Fruit fly (Drosophila melanogaster) whole organism, embryonic: ENCODE results near the gene CG1910.

ENCODE experiments used
- Blimp-1 ChIP-seq: fragments of 200-800 bp; sonication (Bioruptor generic); optimal IDR thresholded peaks from 3 replicates; lab custom pipeline; 2018; ENCODE audit warnings: missing biosample characterization, missing genetic modification characterization, mild to moderate bottlenecking, moderate library complexity, missing genetic modification reagents
- CG10565 ChIP-seq: fragments of 200-800 bp; sonication (Bioruptor generic); optimal IDR thresholded peaks from 3 replicates; lab custom pipeline; 2016; ENCODE audit warnings: missing biosample characterization, mild to moderate bottlenecking, missing genetic modification characterization
- CG11504 ChIP-seq: fragments of 200-800 bp; sonication (Bioruptor generic); optimal IDR thresholded peaks from 3 replicates; lab custom pipeline; 2019; ENCODE audit warnings: missing biosample characterization, mild to moderate bottlenecking, missing genetic modification characterization, moderate library complexity
- CG12236 ChIP-seq: fragments of 200-800 bp; sonication (Bioruptor generic); optimal IDR thresholded peaks from 2 replicates; lab custom pipeline; 2016; ENCODE audit warnings: missing biosample characterization, missing genetic modification characterization
- CG12769 ChIP-seq: fragments of 200-800 bp; sonication (Bioruptor generic); optimal IDR thresholded peaks from 2 replicates; lab custom pipeline; 2019; ENCODE audit warnings: missing biosample characterization, mild to moderate bottlenecking, missing genetic modification characterization, moderate library complexity
- CG13424 ChIP-seq: fragments of 200-800 bp; sonication (Bioruptor generic); optimal IDR thresholded peaks from 2 replicates; lab custom pipeline; 2019; ENCODE audit warnings: missing biosample characterization, mild to moderate bottlenecking, missing genetic modification characterization, moderate library complexity
- CG14860 ChIP-seq: fragments of 200-800 bp; sonication (Bioruptor generic); IDR thresholded peaks from 3 replicates; pipeline ENCODE4 v1.3.6; 2022; ENCODE audit warnings: missing biosample characterization, missing genetic modification characterization; ENCODE audit not compliant: partially characterized antibody
- CG17385 ChIP-seq: fragments of 200-800 bp; sonication (Bioruptor generic); optimal IDR thresholded peaks from 3 replicates; lab custom pipeline; 2018; ENCODE audit warnings: missing biosample characterization, mild to moderate bottlenecking, missing genetic modification characterization
- CG17802 ChIP-seq: fragments of 200-800 bp; sonication (Bioruptor generic); optimal IDR thresholded peaks from 2 replicates; lab custom pipeline; 2018; ENCODE audit warnings: missing biosample characterization, mild to moderate bottlenecking, missing genetic modification characterization, moderate library complexity
- CG18619 ChIP-seq: fragments of 200-800 bp; sonication (Bioruptor generic); optimal IDR thresholded peaks from 3 replicates; lab custom pipeline; 2017; ENCODE audit warnings: missing biosample characterization, mild to moderate bottlenecking, missing genetic modification characterization
- CG18764 ChIP-seq: fragments of 200-800 bp; sonication (Bioruptor generic); optimal IDR thresholded peaks from 3 replicates; lab custom pipeline; 2016; ENCODE audit warnings: missing biosample characterization, missing genetic modification characterization
- CG34224 ChIP-seq: fragments of 200-800 bp; sonication (Bioruptor generic); IDR thresholded peaks from 3 replicates; pipeline ENCODE4 v1.3.6; 2022; ENCODE audit warnings: missing biosample characterization, missing genetic modification characterization; ENCODE audit not compliant: partially characterized antibody
- CG3726 ChIP-seq: fragments of 200-800 bp; sonication (Bioruptor generic); IDR thresholded peaks from 3 replicates; pipeline ENCODE4, ENCODE4 v1.3.6; 2022; ENCODE audit warnings: missing biosample characterization, missing genetic modification characterization
- CG42726 ChIP-seq: fragments of 200-800 bp; sonication (Bioruptor generic); IDR thresholded peaks from 2 replicates; pipeline ENCODE4 v1.3.6; 2022; ENCODE audit warnings: missing biosample characterization, missing genetic modification characterization; ENCODE audit not compliant: partially characterized antibody
- CG4424 ChIP-seq: fragments of 200-800 bp; sonication (Bioruptor generic); optimal IDR thresholded peaks from 3 replicates; lab custom pipeline; 2016; ENCODE audit warnings: missing biosample characterization, missing genetic modification characterization
- CG6689 ChIP-seq: fragments of 200-800 bp; sonication (Bioruptor generic); IDR thresholded peaks from 2 replicates; pipeline ENCODE4 v1.3.6; 2022; ENCODE audit warnings: missing biosample characterization, missing genetic modification characterization
- CG7556 ChIP-seq: fragments of 200-800 bp; sonication (Bioruptor generic); optimal IDR thresholded peaks from 2 replicates; lab custom pipeline; 2017; ENCODE audit warnings: missing biosample characterization, mild to moderate bottlenecking, missing genetic modification characterization
- CG8290 ChIP-seq, 3 experiments: fragments of 200-800 bp; sonication (Bioruptor generic); optimal IDR thresholded peaks; 2 replicates each; lab custom pipeline; 2016 to 2019; ENCODE audit warnings: missing biosample characterization in 3 of 3, missing genetic modification characterization in 3 of 3, mild to moderate bottlenecking in 2 of 3, moderate library complexity in 1 of 3
- D19B ChIP-seq: fragments of 200-800 bp; sonication (Bioruptor generic); optimal IDR thresholded peaks from 2 replicates; lab custom pipeline; 2017; ENCODE audit warnings: missing biosample characterization, mild to moderate bottlenecking, missing genetic modification characterization
- Drgx ChIP-seq: fragments of 200-800 bp; sonication (Bioruptor generic); IDR thresholded peaks from 2 replicates; pipeline ENCODE4 v1.3.6; 2022; ENCODE audit warnings: missing biosample characterization, missing genetic modification characterization
- H2.0 ChIP-seq: fragments of 200-800 bp; sonication (Bioruptor generic); IDR thresholded peaks from 2 replicates; pipeline ENCODE4 v1.3.6; 2022; ENCODE audit warnings: missing biosample characterization, missing genetic modification characterization
- Hand ChIP-seq: fragments of 200-800 bp; sonication (Bioruptor generic); optimal IDR thresholded peaks from 2 replicates; lab custom pipeline; 2017; ENCODE audit warnings: mild to moderate bottlenecking, missing biosample characterization, missing genetic modification reagents, missing genetic modification characterization
- Hmr ChIP-seq: fragments of 200-800 bp; sonication (Bioruptor generic); optimal IDR thresholded peaks from 3 replicates; lab custom pipeline; 2017; ENCODE audit warnings: mild to moderate bottlenecking, missing biosample characterization, missing genetic modification reagents, missing genetic modification characterization
- Hr39 ChIP-seq: fragments of >200 bp; optimal IDR thresholded peaks from 2 replicates; lab custom pipeline; 2017
- Rx ChIP-seq: fragments of 200-800 bp; sonication (Bioruptor generic); IDR thresholded peaks from 2 replicates; pipeline ENCODE4 v1.3.6; 2022; ENCODE audit warnings: missing biosample characterization, missing genetic modification characterization
- Scr ChIP-seq: fragments of 200-800 bp; sonication (Bioruptor generic); IDR thresholded peaks from 2 replicates; pipeline ENCODE4 v1.3.6; 2022; ENCODE audit warnings: missing biosample characterization, missing genetic modification characterization; ENCODE audit not compliant: partially characterized antibody
- Tbp ChIP-seq: fragments of >200 bp; optimal IDR thresholded peaks from 2 replicates; lab custom pipeline; 2018; ENCODE audit warnings: missing biosample characterization, missing genetic modification characterization
- Usf ChIP-seq: fragments of 200-800 bp; sonication (Bioruptor generic); optimal IDR thresholded peaks from 2 replicates; lab custom pipeline; 2017; ENCODE audit warnings: missing genotype, missing biosample characterization, missing genetic modification characterization
- amos ChIP-seq: fragments of 200-800 bp; sonication (Bioruptor generic); IDR thresholded peaks from 2 replicates; pipeline ENCODE4 v1.3.6; 2022; ENCODE audit warnings: missing biosample characterization, missing genetic modification characterization; ENCODE audit not compliant: partially characterized antibody
- ara ChIP-seq: fragments of 200-800 bp; sonication (Bioruptor generic); IDR thresholded peaks from 2 replicates; pipeline ENCODE4 v1.3.6; 2022; ENCODE audit warnings: missing biosample characterization, missing genetic modification characterization
- az2 ChIP-seq: fragments of 200-800 bp; sonication (Bioruptor generic); optimal IDR thresholded peaks from 3 replicates; lab custom pipeline; 2016; ENCODE audit warnings: missing biosample characterization, missing genetic modification characterization
- bbx ChIP-seq: fragments of 200-800 bp; sonication (Bioruptor generic); IDR thresholded peaks from 2 replicates; pipeline ENCODE4 v1.3.6; 2022; ENCODE audit warnings: missing biosample characterization, missing genetic modification characterization; ENCODE audit not compliant: partially characterized antibody
- btn ChIP-seq: fragments of 200-800 bp; sonication (Bioruptor generic); optimal IDR thresholded peaks from 2 replicates; lab custom pipeline; 2016; ENCODE audit warnings: missing biosample characterization, missing genetic modification characterization
- caup ChIP-seq: fragments of 200-800 bp; sonication (Bioruptor generic); optimal IDR thresholded peaks from 3 replicates; lab custom pipeline; 2017; ENCODE audit warnings: missing biosample characterization, mild to moderate bottlenecking, missing genetic modification characterization, moderate library complexity; ENCODE audit not compliant: severe bottlenecking
- crc ChIP-seq: fragments of 200-800 bp; sonication (Bioruptor generic); optimal IDR thresholded peaks from 2 replicates; lab custom pipeline; 2016; ENCODE audit warnings: missing biosample characterization, missing genetic modification characterization
- dpn ChIP-seq, 2 experiments: fragments of 200-800 bp; sonication (Bioruptor generic); optimal IDR thresholded peaks; 3 replicates each; lab custom pipeline; 2016; ENCODE audit warnings: missing biosample characterization in 2 of 2, missing genetic modification characterization in 2 of 2
- exex ChIP-seq: fragments of 200-800 bp; sonication (Bioruptor generic); optimal IDR thresholded peaks from 4 replicates; lab custom pipeline; 2018; ENCODE audit warnings: missing biosample characterization, mild to moderate bottlenecking, missing genetic modification characterization, moderate library complexity
- gcm ChIP-seq: fragments of 200-800 bp; sonication (Bioruptor generic); optimal IDR thresholded peaks from 2 replicates; lab custom pipeline; 2019; ENCODE audit warnings: missing biosample characterization, mild to moderate bottlenecking, missing genetic modification characterization, moderate library complexity
- hb ChIP-seq: fragments of 200-800 bp; sonication (Bioruptor generic); IDR thresholded peaks from 3 replicates; pipeline ENCODE4 v1.3.6; 2022; ENCODE audit warnings: missing biosample characterization, missing genetic modification characterization; ENCODE audit not compliant: partially characterized antibody
- hkb ChIP-seq, 2 experiments: fragments of 200-800 bp in 1 of 2; fragments of >200 bp in 1 of 2; sonication (Bioruptor generic) in 1 of 2; IDR thresholded peaks in 1 of 2; optimal IDR thresholded peaks in 1 of 2; 2 replicates each; pipeline versions ENCODE4 v1.3.6 to Lab custom; 2017 to 2022; ENCODE audit warnings: missing biosample characterization in 1 of 2, missing genetic modification characterization in 1 of 2
- hth ChIP-seq: fragments of >200 bp; optimal IDR thresholded peaks from 2 replicates; lab custom pipeline; 2017; ENCODE audit warnings: inconsistent platforms
- maf-S ChIP-seq: fragments of 200-800 bp; sonication (Bioruptor generic); optimal IDR thresholded peaks from 2 replicates; lab custom pipeline; 2016; ENCODE audit warnings: missing biosample characterization, missing genetic modification characterization
- mirr ChIP-seq: fragments of 200-800 bp; sonication (Bioruptor generic); optimal IDR thresholded peaks from 3 replicates; lab custom pipeline; 2018; ENCODE audit warnings: missing biosample characterization, mild to moderate bottlenecking, missing genetic modification characterization
- slbo ChIP-seq: fragments of 200-800 bp; sonication (Bioruptor generic); IDR thresholded peaks from 2 replicates; pipeline ENCODE4 v1.3.6; 2022; ENCODE audit warnings: missing biosample characterization, missing genetic modification characterization
- tna ChIP-seq: fragments of 200-800 bp; sonication (Bioruptor generic); IDR thresholded peaks from 2 replicates; pipeline ENCODE4 v1.3.6; 2022; ENCODE audit warnings: missing biosample characterization, missing genetic modification characterization; ENCODE audit not compliant: partially characterized antibody
- unpg ChIP-seq: fragments of 200-800 bp; sonication (Bioruptor generic); optimal IDR thresholded peaks from 3 replicates; lab custom pipeline; 2018; ENCODE audit warnings: missing biosample characterization, mild to moderate bottlenecking, missing genetic modification characterization, moderate library complexity
- z ChIP-seq: fragments of 200-800 bp; sonication (Bioruptor generic); IDR thresholded peaks from 3 replicates; pipeline ENCODE4 v1.3.6; 2022; ENCODE audit warnings: missing biosample characterization, missing genetic modification characterization

Gene CG1910

DNA sequence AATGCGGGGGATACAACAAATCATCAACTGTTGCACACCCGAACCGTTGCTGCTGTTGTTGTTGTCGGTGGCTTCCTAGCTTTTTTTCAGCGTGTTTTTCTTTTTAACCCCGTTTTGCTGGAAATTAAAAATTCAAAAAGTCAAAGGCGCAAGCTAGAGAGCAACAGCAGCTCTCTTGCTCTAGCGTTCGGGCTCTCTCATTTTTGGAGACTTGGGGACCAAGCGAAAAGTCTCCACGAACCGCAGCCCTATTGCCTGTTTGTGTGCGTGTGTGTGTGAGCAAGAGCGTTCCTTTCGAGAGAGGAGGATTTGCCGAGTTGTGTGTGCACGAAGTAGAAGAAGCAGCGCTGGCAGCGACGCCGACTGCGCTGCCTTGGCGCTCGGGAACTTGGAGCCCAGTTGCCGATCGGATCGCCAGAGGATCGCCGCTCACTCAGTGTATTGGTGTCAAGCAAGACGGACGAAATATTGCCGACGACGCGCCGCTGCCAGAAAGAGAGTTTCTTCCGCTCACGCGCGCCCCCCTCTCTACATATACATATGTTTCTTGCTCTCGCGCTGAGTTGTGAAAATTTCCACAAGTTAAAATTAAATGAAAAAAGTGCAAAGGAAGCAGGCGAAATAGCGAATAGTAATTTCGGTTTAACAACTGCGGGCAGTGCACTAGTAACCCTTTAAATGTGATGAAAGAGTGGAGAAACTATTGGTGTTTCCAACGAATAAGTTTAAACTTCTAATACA lies 22.7 kb upstream of the CG1910 start (continued):
- TF ChIP-seq exex (tag; lab: Kevin White, UChicago): no peak
- no peak for TF ChIP-seq Hand
- 0 out of 2 replicates have a peak, but pooled peaks have one; percentile 11 for TF ChIP-seq tna (GFP tag; lab: Robert Waterston, UW)
- peak; percentile 23; the same call in 1 of the 2 replicates for TF ChIP-seq CG6689 (GFP tag; lab: Robert Waterston, UW)
- TF ChIP-seq CG12769 (tag; lab: Kevin White, UChicago): peak; percentile 59
- no peak for TF ChIP-seq Rx (GFP tag; lab: Robert Waterston, UW)
- TF ChIP-seq crc: no peak
- peak; percentile 5 for TF ChIP-seq mirr
- TF ChIP-seq Hr39: no peak
- TF ChIP-seq maf-S (GFP tag; lab: Kevin White, UChicago): no peak
- TF ChIP-seq CG18764: no peak
- TF ChIP-seq CG4424: no peak
- no peak for TF ChIP-seq CG10565 (GFP tag; lab: Kevin White, UChicago)
- TF ChIP-seq CG18619: no peak
- TF ChIP-seq CG3726 (GFP tag; lab: Robert Waterston, UW): no peak
- TF ChIP-seq CG17385 (GFP tag; lab: Kevin White, UChicago): peak; percentile 90
- no peak for TF ChIP-seq CG14860 (GFP tag; lab: Robert Waterston, UW)
- TF ChIP-seq z: peak; percentile 52; the same call in 1 of the 3 replicates
- TF ChIP-seq hb (GFP tag; lab: Robert Waterston, UW): no peak
- TF ChIP-seq Scr (GFP tag; lab: Robert Waterston, UW): 0 out of 2 replicates have a peak, but pooled peaks have one; percentile 36
- peak in 1 of 2 experiments; percentile 8 for TF ChIP-seq dpn (GFP tag; optimal IDR thresholded peaks at IDR 0.05; lab: Kevin White, UChicago)
- peak; percentile 9 for TF ChIP-seq caup (GFP tag; lab: Kevin White, UChicago)
- no peak for TF ChIP-seq Usf (GFP tag; lab: Kevin White, UChicago)
- peak; percentile 53; the same call in 1 of the 2 replicates for TF ChIP-seq ara
- TF ChIP-seq hkb (optimal IDR thresholded peaks at IDR 0.05; lab: Kevin White, UChicago): no peak
- peak; percentile 60; the same call in 1 of the 2 replicates for TF ChIP-seq hkb (GFP tag; IDR thresholded peaks at IDR 0.05; lab: Robert Waterston, UW)
- no peak for TF ChIP-seq CG13424 (tag; lab: Kevin White, UChicago)
- no peak for TF ChIP-seq az2 (GFP tag; lab: Kevin White, UChicago)
- no peak for TF ChIP-seq Tbp (GFP tag; lab: Kevin White, UChicago)
- TF ChIP-seq btn (GFP tag; lab: Kevin White, UChicago): no peak
- peak; percentile 37; the same call in 1 of the 3 replicates for TF ChIP-seq CG34224 (GFP tag; lab: Robert Waterston, UW)
- peak; percentile 20; the same call in 1 of the 2 replicates for TF ChIP-seq Drgx (GFP tag; lab: Robert Waterston, UW)
- TF ChIP-seq D19B (GFP tag; lab: Kevin White, UChicago): no peak
- TF ChIP-seq CG12236 (GFP tag; lab: Kevin White, UChicago): no peak
- no peak for TF ChIP-seq hth (lab: Kevin White, UChicago)
- TF ChIP-seq gcm (GFP tag; lab: Kevin White, UChicago): no peak
- TF ChIP-seq CG8290 (GFP tag; optimal IDR thresholded peaks at IDR 0.05; lab: Kevin White, UChicago): no peak
- no peak for TF ChIP-seq CG8290 (tag; optimal IDR thresholded peaks at IDR 0.05; lab: Kevin White, UChicago)
- no peak; the same call in 1 of the 2 replicates for TF ChIP-seq amos
- no peak for TF ChIP-seq CG11504 (tag; lab: Kevin White, UChicago)
- TF ChIP-seq CG17802: no peak
- TF ChIP-seq CG7556 (GFP tag; lab: Kevin White, UChicago): no peak
- 0 out of 2 replicates have a peak, but pooled peaks have one; percentile 32 for TF ChIP-seq H2.0 (GFP tag; lab: Robert Waterston, UW)
- peak; percentile 43 for TF ChIP-seq CG42726
- TF ChIP-seq slbo (GFP tag; lab: Robert Waterston, UW): no peak
- TF ChIP-seq Hmr (GFP tag; lab: Kevin White, UChicago): peak; percentile 13
- TF ChIP-seq unpg (GFP tag; lab: Kevin White, UChicago): no peak
- no peak for TF ChIP-seq Blimp-1 (GFP tag; lab: Kevin White, UChicago)
- 0 out of 2 replicates have a peak, but pooled peaks have one; percentile 9 for TF ChIP-seq bbx
